Fruit fly (Drosophila melanogaster) whole organism, embryonic: ENCODE results near the gene Traf4.

Experiments
- CG15011 ChIP-seq: fragments of 200-800 bp; sonication (Bioruptor generic); optimal IDR thresholded peaks from 3 replicates; lab custom pipeline; 2018; ENCODE audit warnings: missing biosample characterization, mild to moderate bottlenecking, missing genetic modification characterization
- CG7928 ChIP-seq: fragments of 200-800 bp; sonication (Bioruptor generic); optimal IDR thresholded peaks from 2 replicates; lab custom pipeline; 2017; ENCODE audit warnings: missing biosample characterization, mild to moderate bottlenecking, missing genetic modification characterization
- E2f1 ChIP-seq: fragments of 200-800 bp; sonication (Bioruptor generic); IDR thresholded peaks from 2 replicates; pipeline ENCODE4 v1.3.6; 2022; ENCODE audit warnings: missing biosample characterization, missing genetic modification characterization
- Kr ChIP-seq: fragments of 200-800 bp; sonication (Bioruptor generic); optimal IDR thresholded peaks from 2 replicates; lab custom pipeline; 2017; ENCODE audit warnings: missing biosample characterization, mild to moderate bottlenecking, missing genetic modification characterization
- ems ChIP-seq: fragments of 200-800 bp; sonication (Bioruptor generic); optimal IDR thresholded peaks from 3 replicates; lab custom pipeline; 2016; ENCODE audit warnings: missing biosample characterization, missing genetic modification characterization
- fru ChIP-seq: fragments of >200 bp; optimal IDR thresholded peaks from 2 replicates; lab custom pipeline; 2017
- hkb ChIP-seq, 2 experiments: fragments of 200-800 bp in 1 of 2; fragments of >200 bp in 1 of 2; sonication (Bioruptor generic) in 1 of 2; IDR thresholded peaks in 1 of 2; optimal IDR thresholded peaks in 1 of 2; 2 replicates each; pipeline versions ENCODE4 v1.3.6 to Lab custom; 2017 to 2022; ENCODE audit warnings: missing biosample characterization in 1 of 2, missing genetic modification characterization in 1 of 2

- TF ChIP-seq Kr (GFP tag; lab: Kevin White, UChicago) (no peak), CG7928 (GFP tag; lab: Kevin White, UChicago) (no peak), E2f1 (GFP tag; lab: Robert Waterston, UW) (no peak; the same call in 1 of the 2 replicates), fru (lab: Kevin White, UChicago) (no peak), hkb (optimal IDR thresholded peaks at IDR 0.05; lab: Kevin White, UChicago) (no peak), hkb (GFP tag; IDR thresholded peaks at IDR 0.05; lab: Robert Waterston, UW) (no peak), ems (GFP tag; lab: Kevin White, UChicago) (no peak), CG15011 (no peak)
Observed at dm6 chr2L:4386926-4387550, 25.3 kb downstream of the Traf4 start, which contains the start of gene Psf2.
